Fruit fly (Drosophila melanogaster): ENCODE measurements around the gene hiw.

hiw gene

dm6 chrX:15063404-15064062 is at the start of gene hiw, which contains the start of gene ND-B18:
TSS of gene hiw (minus strand) at chrX:15063429.
TSS of gene ND-B18 (plus strand) at chrX:15063733.
- TF ChIP-seq Dll (optimal IDR thresholded peaks at IDR 0.05), result no peak
- no peak for TF ChIP-seq psq (optimal IDR thresholded peaks at IDR 0.05)
- TF ChIP-seq CG8478 (optimal IDR thresholded peaks at IDR 0.05), result no peak
- TF ChIP-seq pan (optimal IDR thresholded peaks at IDR 0.05), result no peak
- no peak for TF ChIP-seq EcR (GFP tag; optimal IDR thresholded peaks at IDR 0.05)
- TF ChIP-seq usp (GFP tag; optimal IDR thresholded peaks at IDR 0.05), result no peak

- TF ChIP-seq pan (optimal IDR thresholded peaks at IDR 0.05), result no peak
- no peak for TF ChIP-seq CG8478 (optimal IDR thresholded peaks at IDR 0.05)
- TF ChIP-seq Dll (optimal IDR thresholded peaks at IDR 0.05), result no peak
- no peak for TF ChIP-seq EcR (GFP tag; optimal IDR thresholded peaks at IDR 0.05)
- no peak for TF ChIP-seq psq (optimal IDR thresholded peaks at IDR 0.05)
- TF ChIP-seq usp (GFP tag; optimal IDR thresholded peaks at IDR 0.05), result no peak
Observed at dm6 chrX:15111888-15112287, 48.7 kb upstream of the hiw start.

DNA sequence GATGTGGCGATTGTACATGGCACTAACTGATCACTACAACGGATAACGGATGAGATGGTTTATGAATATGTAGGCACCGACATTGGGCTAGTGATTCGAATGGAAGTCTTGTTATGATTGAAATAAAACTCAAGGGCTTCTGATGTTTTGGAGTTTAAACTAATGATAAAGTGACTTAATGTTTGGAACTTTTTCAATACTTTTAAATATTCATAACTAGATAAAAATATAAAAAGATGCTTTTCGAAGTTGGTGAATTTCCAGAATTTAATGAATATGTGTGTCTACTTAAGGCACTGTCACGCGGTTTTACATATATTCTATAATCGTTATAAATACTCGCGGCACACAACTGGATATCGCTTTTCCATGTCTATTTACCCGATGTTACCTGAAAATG is 32.7 kb upstream of the hiw start, which contains the start of gene CG9072:
Gene CG9072 (minus strand): TSS at position 101 of the 400 bp plus-strand sequence.
- TF ChIP-seq pan (optimal IDR thresholded peaks at IDR 0.05) (no peak), Dll (optimal IDR thresholded peaks at IDR 0.05) (no peak), psq (optimal IDR thresholded peaks at IDR 0.05) (no peak), EcR (GFP tag; optimal IDR thresholded peaks at IDR 0.05) (no peak), usp (GFP tag; optimal IDR thresholded peaks at IDR 0.05) (no peak), CG8478 (optimal IDR thresholded peaks at IDR 0.05) (no peak)

- TF ChIP-seq pan (optimal IDR thresholded peaks at IDR 0.05) (no peak), usp (GFP tag; optimal IDR thresholded peaks at IDR 0.05) (no peak), psq (optimal IDR thresholded peaks at IDR 0.05) (no peak), Dll (optimal IDR thresholded peaks at IDR 0.05) (no peak), EcR (GFP tag; optimal IDR thresholded peaks at IDR 0.05) (no peak), CG8478 (optimal IDR thresholded peaks at IDR 0.05) (no peak)
Observed at dm6 chrX:15091159-15091558, 27.9 kb upstream of the hiw start.

- TF ChIP-seq usp (GFP tag; optimal IDR thresholded peaks at IDR 0.05) (no peak), Dll (optimal IDR thresholded peaks at IDR 0.05) (no peak), EcR (GFP tag; optimal IDR thresholded peaks at IDR 0.05) (no peak), psq (optimal IDR thresholded peaks at IDR 0.05) (no peak)
Observed at dm6 chrX:15090371-15090770, 27.1 kb upstream of the hiw start.

dm6 chrX:15089146-15089698 is 26.0 kb upstream of the hiw start, which contains the start of gene Rab3-GEF:
TSS of gene Rab3-GEF (plus strand) at chrX:15089682.
- no peak for TF ChIP-seq CG8478 (optimal IDR thresholded peaks at IDR 0.05)
- TF ChIP-seq EcR (GFP tag; optimal IDR thresholded peaks at IDR 0.05), result no peak
- no peak for TF ChIP-seq usp (GFP tag; optimal IDR thresholded peaks at IDR 0.05)
- TF ChIP-seq pan (optimal IDR thresholded peaks at IDR 0.05), result no peak
- no peak for TF ChIP-seq psq (optimal IDR thresholded peaks at IDR 0.05)
- TF ChIP-seq Dll (optimal IDR thresholded peaks at IDR 0.05), result no peak

DNA sequence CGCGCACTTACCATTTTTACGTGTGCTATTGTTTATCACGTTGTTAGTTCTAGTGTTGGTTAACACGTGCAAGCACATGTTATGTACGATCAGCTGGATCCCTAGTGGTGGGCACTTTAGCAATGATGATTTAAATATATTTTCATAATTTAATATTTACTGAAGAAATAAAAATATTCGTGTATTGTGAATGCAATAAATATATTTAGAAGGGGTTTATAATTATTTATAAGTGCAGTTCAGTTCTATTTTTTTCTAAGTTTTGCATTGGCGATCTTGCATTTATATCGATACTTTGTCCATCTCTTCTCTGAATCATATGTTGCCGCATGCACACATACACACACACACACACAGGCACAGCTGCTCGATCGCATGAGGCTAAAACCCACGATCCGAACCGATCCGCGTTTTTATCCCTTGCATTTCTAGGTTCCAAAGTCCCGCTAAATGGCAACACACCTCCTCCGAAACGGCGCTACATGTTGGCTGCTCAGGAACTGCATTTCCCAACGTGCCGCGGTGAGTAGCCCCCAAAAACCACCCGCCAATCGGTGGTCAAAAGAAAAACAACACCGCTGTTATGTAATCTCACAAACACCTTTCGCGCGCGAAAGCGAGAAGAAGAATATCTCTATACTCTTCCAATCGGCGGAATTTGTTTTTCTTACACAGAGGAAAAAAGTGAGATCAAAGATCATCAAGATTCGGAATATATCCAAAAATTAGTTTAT is 22.7 kb upstream of the hiw start, which contains the start of the genes CG15027 and Dbct:
Gene CG15027 (minus strand): TSS at position 51 of the 734 bp plus-strand sequence.
Gene Dbct (plus strand): TSS at position 349 of the 734 bp plus-strand sequence.
- TF ChIP-seq CG8478 (optimal IDR thresholded peaks at IDR 0.05) (no peak), usp (GFP tag; optimal IDR thresholded peaks at IDR 0.05) (no peak), EcR (GFP tag; optimal IDR thresholded peaks at IDR 0.05) (no peak), Dll (optimal IDR thresholded peaks at IDR 0.05) (no peak)

DNA sequence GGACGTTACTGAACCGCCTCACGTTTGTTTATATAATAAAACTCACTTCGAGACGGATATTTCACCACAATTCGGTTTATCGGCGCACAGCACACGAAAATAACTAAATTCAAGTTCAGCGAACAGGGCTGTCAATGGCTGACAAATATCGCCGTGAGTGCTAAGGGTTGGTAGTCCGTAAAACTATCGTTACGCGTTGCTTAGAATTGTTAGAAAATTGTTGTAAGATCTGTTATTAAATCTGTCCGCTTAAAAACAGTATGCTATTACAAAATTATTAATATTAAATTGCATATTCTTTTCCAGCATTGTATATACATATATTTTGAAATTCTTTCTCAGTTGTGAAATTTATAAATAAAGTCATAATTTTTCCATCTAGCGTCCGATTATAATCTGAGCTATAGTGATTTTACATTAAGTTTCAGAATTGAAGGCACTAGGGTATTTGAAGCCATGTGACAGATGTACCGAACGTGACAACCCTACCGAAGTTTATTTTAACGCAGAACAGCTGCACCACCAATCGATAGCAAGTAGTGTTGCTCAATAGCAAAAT is 21.4 kb upstream of the hiw start, which contains the start of gene Cox17:
Gene Cox17 (minus strand): TSS at position 120 of the 559 bp plus-strand sequence.
- no peak for TF ChIP-seq pan (optimal IDR thresholded peaks at IDR 0.05)
- TF ChIP-seq usp (GFP tag; optimal IDR thresholded peaks at IDR 0.05), result no peak
- no peak for TF ChIP-seq EcR (GFP tag; optimal IDR thresholded peaks at IDR 0.05)
- no peak for TF ChIP-seq psq (optimal IDR thresholded peaks at IDR 0.05)
- TF ChIP-seq CG8478 (optimal IDR thresholded peaks at IDR 0.05), result no peak
- TF ChIP-seq Dll (optimal IDR thresholded peaks at IDR 0.05), result no peak

DNA sequence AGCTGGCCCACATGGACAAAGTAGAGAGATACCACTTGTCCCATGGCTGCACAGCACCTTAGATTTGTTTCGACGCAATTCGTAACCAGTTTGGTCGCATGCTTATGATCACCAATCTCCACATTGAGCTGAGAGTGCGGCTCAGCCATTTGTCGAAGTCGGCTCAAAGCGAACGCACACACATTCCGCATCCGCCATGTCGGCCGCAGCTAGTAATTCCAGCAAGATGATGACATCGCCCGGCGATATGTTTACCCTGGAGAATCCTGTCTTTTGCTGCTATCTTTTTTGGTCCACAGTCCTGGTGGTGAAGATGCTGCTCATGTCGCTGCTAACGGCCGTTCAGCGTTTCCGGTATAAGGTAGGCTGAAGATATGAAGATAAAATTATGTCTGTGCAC is 19.5 kb upstream of the hiw start, which contains the start of gene CG33178:
Gene CG33178 (plus strand): TSS at position 147 of the 400 bp plus-strand sequence.
- TF ChIP-seq psq (optimal IDR thresholded peaks at IDR 0.05), result no peak
- no peak for TF ChIP-seq EcR (GFP tag; optimal IDR thresholded peaks at IDR 0.05)
- no peak for TF ChIP-seq Dll (optimal IDR thresholded peaks at IDR 0.05)
- TF ChIP-seq pan (optimal IDR thresholded peaks at IDR 0.05), result no peak
- no peak for TF ChIP-seq usp (GFP tag; optimal IDR thresholded peaks at IDR 0.05)
- TF ChIP-seq CG8478 (optimal IDR thresholded peaks at IDR 0.05), result no peak

DNA sequence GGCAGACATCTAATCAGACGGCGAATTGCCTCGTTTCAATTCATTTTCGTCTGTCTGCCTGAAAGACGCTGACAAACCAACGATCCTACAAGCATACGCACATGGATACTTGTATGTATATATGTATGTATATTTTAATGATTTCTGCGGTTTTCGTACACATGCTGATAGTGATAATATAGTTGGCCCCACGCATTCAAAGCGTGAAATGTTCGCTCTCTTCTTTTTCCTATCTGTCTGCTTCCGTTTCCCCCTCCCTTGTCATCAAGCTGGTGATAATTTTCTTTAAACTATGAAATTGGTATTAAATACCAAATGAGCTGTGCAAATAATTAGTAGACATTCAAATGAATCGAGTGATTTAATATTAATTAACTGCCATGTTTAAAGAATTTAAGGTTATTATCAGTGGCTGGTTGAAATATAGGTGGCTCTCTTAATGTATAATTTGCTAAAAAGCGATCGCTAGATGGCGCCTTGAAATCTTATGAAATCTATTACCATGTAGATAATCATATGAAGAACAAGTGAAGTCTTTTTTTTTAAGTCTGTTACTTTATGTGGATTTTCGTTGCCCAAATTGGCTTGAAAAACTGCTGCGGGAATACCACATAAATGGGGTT is 17.7 kb upstream of the hiw start, which contains the start of gene CG33177:
Gene CG33177 (plus strand): TSS at position 588 of the 623 bp plus-strand sequence.
- TF ChIP-seq Dll (optimal IDR thresholded peaks at IDR 0.05) (no peak), usp (GFP tag; optimal IDR thresholded peaks at IDR 0.05) (no peak), CG8478 (optimal IDR thresholded peaks at IDR 0.05) (no peak), EcR (GFP tag; optimal IDR thresholded peaks at IDR 0.05) (no peak), psq (optimal IDR thresholded peaks at IDR 0.05) (no peak), pan (optimal IDR thresholded peaks at IDR 0.05) (no peak)

DNA sequence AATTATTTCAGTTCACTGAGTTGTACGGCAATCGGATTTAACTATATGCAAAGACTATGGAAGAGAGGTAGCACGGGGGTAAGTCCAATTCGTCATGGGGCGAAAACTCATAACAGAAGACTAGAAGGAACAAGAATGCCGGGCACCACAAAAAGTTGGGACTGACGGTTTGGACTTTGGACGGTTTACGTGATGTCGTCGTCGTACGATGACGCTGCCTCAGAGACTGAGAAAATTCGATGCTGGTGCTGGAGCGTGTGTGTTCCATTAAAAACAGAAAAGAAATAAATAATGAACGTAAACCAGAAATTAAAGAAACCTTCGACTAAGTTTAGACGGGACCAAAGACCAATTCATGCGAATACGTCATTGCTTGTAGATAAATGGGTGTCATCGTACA is 16.7 kb upstream of the hiw start:
- TF ChIP-seq Dll (optimal IDR thresholded peaks at IDR 0.05), result no peak
- TF ChIP-seq CG8478 (optimal IDR thresholded peaks at IDR 0.05), result no peak
- no peak for TF ChIP-seq psq (optimal IDR thresholded peaks at IDR 0.05)
- TF ChIP-seq pan (optimal IDR thresholded peaks at IDR 0.05), result no peak
- TF ChIP-seq EcR (GFP tag; optimal IDR thresholded peaks at IDR 0.05), result no peak
- TF ChIP-seq usp (GFP tag; optimal IDR thresholded peaks at IDR 0.05), result no peak

Measured in whole organism.